Worm (Caenorhabditis elegans): Measurements from ENCODE around the gene cnt-2.

The cnt-2 gene

DNA sequence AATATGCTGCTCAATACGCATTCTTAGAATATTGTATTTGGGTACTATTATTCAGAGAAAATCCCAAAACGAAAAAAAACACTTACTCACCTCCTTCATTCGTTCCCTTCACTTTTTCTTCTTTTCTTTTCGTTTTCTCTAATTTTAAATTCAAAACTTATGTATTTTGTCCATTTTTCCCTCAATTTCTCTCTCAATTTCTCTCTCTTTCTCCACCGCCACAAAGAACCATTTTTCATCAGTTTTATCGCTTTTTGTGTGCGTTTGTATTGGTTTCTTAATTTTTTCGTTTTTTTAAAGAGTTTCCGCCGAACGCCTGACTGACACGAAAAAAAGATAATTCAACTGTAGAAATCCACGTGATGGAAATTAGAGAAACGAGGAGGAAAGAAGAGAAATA lies at the start of gene cnt-2:
Gene cnt-2 (plus strand): TSS at position 301 of the 400 bp plus-strand sequence.
- TF ChIP-seq pha-4 (tag; optimal IDR thresholded peaks at IDR 0.05): no peak
- TF ChIP-seq nhr-237 (tag; optimal IDR thresholded peaks at IDR 0.05): no peak
- TF ChIP-seq ceh-39 (tag; optimal IDR thresholded peaks at IDR 0.05): no peak
- TF ChIP-seq unc-120 (tag; optimal IDR thresholded peaks at IDR 0.05; ENCODE audit: poor library complexity, severe bottlenecking): no peak
- no peak for TF ChIP-seq ham-2 (GFP tag; optimal IDR thresholded peaks at IDR 0.05)
- no peak for TF ChIP-seq lsy-2 (tag; optimal IDR thresholded peaks at IDR 0.05)

DNA sequence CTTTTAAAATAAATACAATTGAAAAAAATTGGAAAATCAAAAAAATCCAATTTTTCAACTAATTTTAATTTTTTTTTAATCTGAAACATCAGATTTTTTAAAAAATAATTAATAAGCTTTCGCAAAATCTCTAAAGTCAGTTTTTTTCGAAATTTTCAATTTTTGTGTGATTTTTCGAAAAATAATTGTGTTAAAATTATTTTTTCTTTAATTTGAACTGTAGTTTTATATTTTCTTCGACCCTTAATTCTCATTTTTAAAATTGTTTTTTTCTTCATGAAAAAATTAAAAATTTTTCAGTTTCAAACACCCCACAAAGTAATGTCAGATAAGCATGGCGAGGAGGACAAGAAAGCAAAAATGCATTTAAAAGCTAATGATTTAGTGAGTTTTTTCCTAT lies 49.8 kb upstream of the cnt-2 start, which contains the start of gene rabx-5:
Gene rabx-5 (plus strand): TSS at position 301 of the 400 bp plus-strand sequence.
- TF ChIP-seq lin-32 (GFP tag; optimal IDR thresholded peaks at IDR 0.05): no peak

DNA sequence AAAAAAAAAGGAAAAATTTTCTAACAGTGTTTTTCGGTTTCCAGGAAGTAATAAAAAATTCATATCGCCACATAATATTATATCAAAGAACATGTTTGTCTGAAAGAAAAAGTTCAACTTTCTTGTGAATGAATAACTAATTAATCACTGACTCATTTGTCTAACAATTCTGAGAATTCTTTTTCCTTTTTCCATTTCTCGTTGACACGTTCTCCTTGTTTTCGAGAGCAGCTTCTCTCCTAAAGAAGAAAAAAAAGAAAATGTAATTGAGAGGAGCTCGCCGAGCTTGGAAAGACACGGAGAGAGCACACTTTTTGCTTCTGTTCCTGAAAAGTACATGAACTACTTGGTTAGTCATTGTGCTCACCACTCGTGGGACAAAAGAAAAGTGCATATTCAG lies 46.7 kb upstream of the cnt-2 start:
- no peak for TF ChIP-seq pha-4 (tag; optimal IDR thresholded peaks at IDR 0.05)
- no peak for TF ChIP-seq ham-2 (GFP tag; optimal IDR thresholded peaks at IDR 0.05)
- no peak for TF ChIP-seq lin-32 (GFP tag; optimal IDR thresholded peaks at IDR 0.05)
- no peak for TF ChIP-seq nhr-28 (tag; optimal IDR thresholded peaks at IDR 0.05)
- no peak for TF ChIP-seq ceh-83 (GFP tag; optimal IDR thresholded peaks at IDR 0.05)
- TF ChIP-seq ces-1 (GFP tag; optimal IDR thresholded peaks at IDR 0.05): no peak
- no peak for TF ChIP-seq lin-13 (tag; optimal IDR thresholded peaks at IDR 0.05)
- TF ChIP-seq unc-62 (GFP tag; optimal IDR thresholded peaks at IDR 0.05): no peak
- no peak for TF ChIP-seq nhr-2 (tag; optimal IDR thresholded peaks at IDR 0.05)
- no peak for TF ChIP-seq mab-5 (tag; optimal IDR thresholded peaks at IDR 0.05)
- TF ChIP-seq zip-8 (tag; optimal IDR thresholded peaks at IDR 0.05): no peak
- TF ChIP-seq nhr-12 (tag; optimal IDR thresholded peaks at IDR 0.05): no peak
- TF ChIP-seq tbx-8 (GFP tag; optimal IDR thresholded peaks at IDR 0.05): no peak

DNA sequence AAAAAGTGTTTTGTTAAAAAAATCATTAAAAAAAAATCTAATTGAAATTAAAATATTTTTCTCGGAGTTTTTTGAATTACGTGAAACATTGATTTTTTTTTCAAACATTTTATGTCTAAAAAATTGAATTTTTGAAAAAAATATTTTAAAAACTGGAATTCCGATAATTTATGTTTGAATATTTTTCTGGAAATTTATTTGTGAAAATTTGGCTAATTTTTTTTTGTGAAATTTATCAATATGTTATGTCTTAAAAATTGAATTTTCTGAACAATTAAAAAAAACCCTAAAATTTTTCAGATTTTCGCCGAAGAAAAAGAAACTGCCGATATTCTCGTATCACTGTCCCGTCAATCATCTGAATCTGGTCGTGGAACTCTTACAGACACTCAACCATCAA lies 42.5 kb upstream of the cnt-2 start, which contains the start of gene Y39A1A.24:
Gene Y39A1A.24 (plus strand): TSS at position 301 of the 400 bp plus-strand sequence.
- no peak for TF ChIP-seq nhr-2 (tag; optimal IDR thresholded peaks at IDR 0.05)
- TF ChIP-seq unc-39 (tag; optimal IDR thresholded peaks at IDR 0.05): no peak
- TF ChIP-seq ces-1 (GFP tag; optimal IDR thresholded peaks at IDR 0.05): no peak
- no peak for TF ChIP-seq elt-3 (tag; optimal IDR thresholded peaks at IDR 0.05)
- no peak for TF ChIP-seq elt-1 (tag; optimal IDR thresholded peaks at IDR 0.05; ENCODE audit: borderline replicate concordance, insufficient read depth)
- no peak for TF ChIP-seq lin-32 (GFP tag; optimal IDR thresholded peaks at IDR 0.05)
- TF ChIP-seq tbx-8 (GFP tag; optimal IDR thresholded peaks at IDR 0.05): no peak
- no peak for TF ChIP-seq ceh-39 (tag; optimal IDR thresholded peaks at IDR 0.05)
- no peak for TF ChIP-seq nhr-28 (tag; optimal IDR thresholded peaks at IDR 0.05)
- TF ChIP-seq unc-120 (tag; optimal IDR thresholded peaks at IDR 0.05; ENCODE audit: poor library complexity, severe bottlenecking): no peak
- TF ChIP-seq sptf-1 (tag; optimal IDR thresholded peaks at IDR 0.05): no peak
- no peak for TF ChIP-seq mab-5 (tag; optimal IDR thresholded peaks at IDR 0.05)
- no peak for TF ChIP-seq nhr-237 (tag; optimal IDR thresholded peaks at IDR 0.05)
- TF ChIP-seq zip-8 (tag; optimal IDR thresholded peaks at IDR 0.05): no peak
- TF ChIP-seq M03D4.4 (tag; optimal IDR thresholded peaks at IDR 0.05): no peak

DNA sequence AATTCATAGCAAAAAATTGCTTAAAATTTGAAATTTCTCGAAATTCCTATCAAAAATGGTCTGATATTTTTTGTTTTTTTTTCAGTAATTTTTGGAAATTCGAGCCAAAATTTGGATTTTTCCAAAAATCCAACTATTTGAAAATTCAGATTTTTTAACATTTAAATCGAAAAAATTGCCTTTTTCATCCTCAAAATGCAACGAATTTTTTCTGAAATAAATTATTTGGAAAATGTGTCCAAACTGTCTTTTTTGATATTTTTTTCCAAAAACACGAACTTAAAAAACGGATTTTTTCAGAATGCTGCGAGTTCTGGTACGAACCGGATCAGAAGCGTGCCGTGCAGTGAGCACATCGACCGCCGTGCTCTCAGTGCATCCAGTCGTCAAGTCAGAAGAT lies 39.7 kb upstream of the cnt-2 start, which contains the start of gene mrpl-22:
Gene mrpl-22 (plus strand): TSS at position 301 of the 400 bp plus-strand sequence.
- TF ChIP-seq M03D4.4 (tag; optimal IDR thresholded peaks at IDR 0.05): no peak

DNA sequence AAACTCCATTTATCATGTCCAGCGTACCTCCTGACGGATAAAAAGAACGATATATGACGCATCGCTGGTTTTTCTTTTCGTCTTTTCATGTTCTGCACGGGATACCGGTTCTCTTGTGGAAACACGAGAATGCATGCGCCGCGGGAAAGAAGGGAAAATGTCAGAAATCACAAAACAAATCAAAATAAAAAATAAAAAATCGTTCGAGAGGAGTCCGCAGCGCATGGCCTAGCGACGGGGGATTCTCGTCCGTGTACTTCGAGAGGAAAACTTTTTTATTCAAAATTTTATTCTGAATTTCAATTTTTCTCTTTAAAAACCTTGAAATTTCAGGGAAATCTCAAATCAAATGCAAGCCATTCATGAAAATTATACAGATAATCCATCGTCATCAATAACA lies 33.6 kb upstream of the cnt-2 start, which contains the start of the genes lron-10 and hpr-9:
Gene lron-10 (minus strand): TSS at position 162 of the 400 bp plus-strand sequence.
Gene hpr-9 (plus strand): TSS at position 344 of the 400 bp plus-strand sequence.
- TF ChIP-seq snpc-4 (tag; optimal IDR thresholded peaks at IDR 0.05) (no peak), zip-8 (tag; optimal IDR thresholded peaks at IDR 0.05) (no peak), flh-1 (GFP tag; optimal IDR thresholded peaks at IDR 0.05) (no peak), bed-3 (GFP tag; optimal IDR thresholded peaks at IDR 0.05) (no peak), nhr-237 (tag; optimal IDR thresholded peaks at IDR 0.05) (no peak), unc-39 (tag; optimal IDR thresholded peaks at IDR 0.05) (no peak), ces-1 (GFP tag; optimal IDR thresholded peaks at IDR 0.05) (no peak), lin-32 (GFP tag; optimal IDR thresholded peaks at IDR 0.05) (no peak), ham-2 (GFP tag; optimal IDR thresholded peaks at IDR 0.05) (no peak), unc-120 (tag; optimal IDR thresholded peaks at IDR 0.05; ENCODE audit: poor library complexity, severe bottlenecking) (no peak), mep-1 (tag; optimal IDR thresholded peaks at IDR 0.05) (no peak), blmp-1 (tag; optimal IDR thresholded peaks at IDR 0.05) (no peak), sem-2 (GFP tag; optimal IDR thresholded peaks at IDR 0.05) (no peak), pha-4 (tag; optimal IDR thresholded peaks at IDR 0.05) (no peak), drap-1 (GFP tag; optimal IDR thresholded peaks at IDR 0.05) (no peak), elt-3 (tag; optimal IDR thresholded peaks at IDR 0.05) (no peak), ceh-39 (tag; optimal IDR thresholded peaks at IDR 0.05) (no peak), ceh-43 (GFP tag; optimal IDR thresholded peaks at IDR 0.05) (no peak), nhr-2 (tag; optimal IDR thresholded peaks at IDR 0.05) (no peak), lin-13 (tag; optimal IDR thresholded peaks at IDR 0.05) (no peak)

All from whole organism, mixed stage, embryonic.